Worm (Caenorhabditis elegans) whole organism, midembryonic: ENCODE measurements around the gene W09G12.7.

Source experiments
- T22C8.4 ChIP-seq: fragments of 200-800 bp; sonication (Bioruptor generic); IDR thresholded peaks from 2 replicates; pipeline ENCODE4 v1.3.6; 2022; ENCODE audit warnings: missing genetic modification characterization, missing compliant biosample characterization
- cog-1 ChIP-seq: sonication (generic microtip); optimal IDR thresholded peaks from 2 replicates; lab custom pipeline; 2016; ENCODE audit warnings: missing genetic modification characterization, missing compliant biosample characterization
- flt-1 ChIP-seq: fragments of 200-800 bp; sonication (Bioruptor generic); IDR thresholded peaks from 2 replicates; pipeline ENCODE4 v1.3.6; 2022; ENCODE audit warnings: missing genetic modification characterization, missing compliant biosample characterization
- klf-2 ChIP-seq: fragments of 200-800 bp; sonication (Bioruptor generic); conservative IDR thresholded peaks from 2 replicates; pipeline ENCODE4 v1.3.6; 2022; ENCODE audit warnings: missing genetic modification reagents, missing genetic modification characterization, missing compliant biosample characterization
- med-1 ChIP-seq: sonication (generic microtip); optimal IDR thresholded peaks from 2 replicates; lab custom pipeline; 2017; ENCODE audit warnings: missing genetic modification characterization, mild to moderate bottlenecking, missing compliant biosample characterization, antibody characterized with exemption, missing genetic modification reagents; ENCODE audit not compliant: insufficient read depth
- ref-1 ChIP-seq: fragments of 200-800 bp; sonication (Bioruptor generic); conservative IDR thresholded peaks from 2 replicates; pipeline ENCODE4 v1.3.6; 2022; ENCODE audit warnings: missing genetic modification reagents, missing genetic modification characterization, missing compliant biosample characterization
- tab-1 ChIP-seq: fragments of 200-800 bp; sonication (Bioruptor generic); IDR thresholded peaks from 2 replicates; pipeline ENCODE4 v1.3.6; 2022; ENCODE audit warnings: missing genetic modification characterization, missing compliant biosample characterization
- ztf-23 ChIP-seq: fragments of 200-800 bp; sonication (Bioruptor generic); IDR thresholded peaks from 2 replicates; pipeline ENCODE4 v1.3.6; 2022; ENCODE audit warnings: missing genetic modification reagents, missing genetic modification characterization, missing compliant biosample characterization
- ztf-29 ChIP-seq: fragments of 200-800 bp; sonication (Bioruptor generic); IDR thresholded peaks from 2 replicates; pipeline ENCODE4 v1.3.6; 2022; ENCODE audit warnings: missing genetic modification reagents, missing genetic modification characterization, missing compliant biosample characterization

The W09G12.7 gene

ce11 chrIV:1211902-1212301, 17.0 kb upstream of the W09G12.7 start:
- TF ChIP-seq klf-2 (no peak), ztf-29 (GFP tag; lab: Robert Waterston, UW) (no peak), med-1 (GFP tag; lab: Kevin White, UChicago) (no peak), tab-1 (no peak), ztf-23 (GFP tag; lab: Robert Waterston, UW) (no peak), cog-1 (tag; lab: Kevin White, UChicago) (no peak), T22C8.4 (GFP tag; lab: Robert Waterston, UW) (no peak), flt-1 (GFP tag; lab: Robert Waterston, UW) (no peak), ref-1 (GFP tag; lab: Robert Waterston, UW) (no peak)

- no peak for TF ChIP-seq tab-1
- TF ChIP-seq ztf-23 (GFP tag; lab: Robert Waterston, UW) = no peak
- TF ChIP-seq ztf-29 (GFP tag; lab: Robert Waterston, UW) = no peak
- no peak for TF ChIP-seq klf-2
- no peak for TF ChIP-seq med-1 (GFP tag; lab: Kevin White, UChicago)
- TF ChIP-seq T22C8.4 (GFP tag; lab: Robert Waterston, UW) = no peak
- no peak for TF ChIP-seq ref-1 (GFP tag; lab: Robert Waterston, UW)
- no peak for TF ChIP-seq flt-1 (GFP tag; lab: Robert Waterston, UW)
Observed at ce11 chrIV:1212357-1212756, 16.5 kb upstream of the W09G12.7 start.

- TF ChIP-seq cog-1 (tag; lab: Kevin White, UChicago) (no peak), med-1 (GFP tag; lab: Kevin White, UChicago) (no peak), ref-1 (GFP tag; lab: Robert Waterston, UW) (no peak), T22C8.4 (GFP tag; lab: Robert Waterston, UW) (no peak), flt-1 (GFP tag; lab: Robert Waterston, UW) (no peak), klf-2 (no peak), ztf-23 (GFP tag; lab: Robert Waterston, UW) (no peak)
Observed at ce11 chrIV:1213192-1213591, 15.7 kb upstream of the W09G12.7 start.

- no peak for TF ChIP-seq klf-2
- TF ChIP-seq ztf-23 (GFP tag; lab: Robert Waterston, UW) = no peak
Observed at ce11 chrIV:1215536-1215935, 13.3 kb upstream of the W09G12.7 start.

- TF ChIP-seq klf-2 = no peak
- no peak for TF ChIP-seq T22C8.4 (GFP tag; lab: Robert Waterston, UW)
- TF ChIP-seq cog-1 (tag; lab: Kevin White, UChicago) = no peak
Observed at ce11 chrIV:1216290-1216689, 12.6 kb upstream of the W09G12.7 start, which contains the start of gene W09G12.9. Gene W09G12.9, plus strand, starts transcription at chrIV:1216590.

ce11 chrIV:1221167-1221566, 7.7 kb upstream of the W09G12.7 start, which contains the start of gene W09G12.10:
Gene W09G12.10, minus strand, starts transcription at chrIV:1221287.
- no peak for TF ChIP-seq ztf-29 (GFP tag; lab: Robert Waterston, UW)
- TF ChIP-seq cog-1 (tag; lab: Kevin White, UChicago) = no peak
- TF ChIP-seq T22C8.4 (GFP tag; lab: Robert Waterston, UW) = no peak
- TF ChIP-seq med-1 (GFP tag; lab: Kevin White, UChicago) = no peak
- no peak for TF ChIP-seq flt-1 (GFP tag; lab: Robert Waterston, UW)

- TF ChIP-seq T22C8.4 (GFP tag; lab: Robert Waterston, UW) (no peak), ztf-29 (GFP tag; lab: Robert Waterston, UW) (no peak), klf-2 (no peak), flt-1 (GFP tag; lab: Robert Waterston, UW) (no peak), ztf-23 (GFP tag; lab: Robert Waterston, UW) (no peak), cog-1 (tag; lab: Kevin White, UChicago) (no peak), med-1 (GFP tag; lab: Kevin White, UChicago) (no peak)
Observed at ce11 chrIV:1224781-1225180, 4.1 kb upstream of the W09G12.7 start.

ce11 chrIV:1225596-1226232, 3.2 kb upstream of the W09G12.7 start, which contains the start of gene W09G12.8:
Gene W09G12.8, plus strand, starts transcription at chrIV:1226182.
- TF ChIP-seq ztf-29 (GFP tag; lab: Robert Waterston, UW) (no peak), T22C8.4 (GFP tag; lab: Robert Waterston, UW) (no peak), ref-1 (GFP tag; lab: Robert Waterston, UW) (no peak), flt-1 (GFP tag; lab: Robert Waterston, UW) (no peak), med-1 (GFP tag; lab: Kevin White, UChicago) (no peak), cog-1 (tag; lab: Kevin White, UChicago) (no peak), klf-2 (no peak), tab-1 (no peak), ztf-23 (GFP tag; lab: Robert Waterston, UW) (no peak)

- TF ChIP-seq ztf-29 (GFP tag; lab: Robert Waterston, UW) (no peak), ref-1 (GFP tag; lab: Robert Waterston, UW) (no peak), ztf-23 (GFP tag; lab: Robert Waterston, UW) (no peak), T22C8.4 (GFP tag; lab: Robert Waterston, UW) (no peak), flt-1 (GFP tag; lab: Robert Waterston, UW) (no peak), med-1 (GFP tag; lab: Kevin White, UChicago) (no peak)
Observed at ce11 chrIV:1231589-1231988, 2.7 kb downstream of the W09G12.7 start, which contains the start of gene W09G12.6. Gene W09G12.6, plus strand, starts transcription at chrIV:1231889.
